Worm (Caenorhabditis elegans) whole organism, L3 larva: ENCODE measurements around the gene ndx-6.

Source experiments
- R02D3.7 ChIP-seq: fragments of 150-350 bp; optimal IDR thresholded peaks from 2 replicates; lab custom pipeline; 2014; ENCODE audit warnings: missing biosample characterization, missing genetic modification characterization
- ZK546.5 ChIP-seq: sonication (generic microtip); optimal IDR thresholded peaks from 2 replicates; lab custom pipeline; 2017; ENCODE audit warnings: missing biosample characterization, missing genetic modification characterization
- aly-2 ChIP-seq: fragments of 150-350 bp; optimal IDR thresholded peaks from 2 replicates; lab custom pipeline; 2014; ENCODE audit warnings: missing biosample characterization, missing genetic modification characterization
- ceh-16 ChIP-seq: sonication (generic microtip); optimal IDR thresholded peaks from 2 replicates; lab custom pipeline; 2017; ENCODE audit warnings: missing biosample characterization, missing genetic modification characterization
- ceh-28 ChIP-seq: fragments of 150-350 bp; optimal IDR thresholded peaks from 2 replicates; lab custom pipeline; 2014; ENCODE audit warnings: missing biosample characterization, missing genetic modification reagents, missing genetic modification characterization
- ceh-9 ChIP-seq: sonication (generic microtip); optimal IDR thresholded peaks from 2 replicates; lab custom pipeline; 2018; ENCODE audit warnings: missing biosample characterization, missing genetic modification characterization
- egl-27 ChIP-seq: sonication (generic microtip); optimal IDR thresholded peaks from 4 replicates; lab custom pipeline; 2017; ENCODE audit warnings: missing biosample characterization, missing genetic modification reagents, missing genetic modification characterization
- egl-5 ChIP-seq: fragments of 150-350 bp; optimal IDR thresholded peaks from 2 replicates; lab custom pipeline; 2017; ENCODE audit warnings: missing biosample characterization, missing genetic modification reagents, missing genetic modification characterization, inconsistent platforms
- elt-1 ChIP-seq: fragments of 150-350 bp; optimal IDR thresholded peaks from 2 replicates; lab custom pipeline; 2014; ENCODE audit warnings: missing biosample characterization, missing genetic modification characterization
- elt-2 ChIP-seq: sonication (generic microtip); optimal IDR thresholded peaks from 2 replicates; lab custom pipeline; 2016; ENCODE audit warnings: missing genetic modification reagents, mild to moderate bottlenecking, missing genetic modification characterization, missing compliant biosample characterization
- elt-3 ChIP-seq, 3 experiments: fragments of 150-350 bp in 1 of 3; sonication (generic microtip) in 2 of 3; optimal IDR thresholded peaks; 2 replicates in 2 of 3; 4 replicates in 1 of 3; lab custom pipeline; 2014 to 2017; ENCODE audit warnings: missing biosample characterization in 3 of 3, missing genetic modification characterization in 3 of 3
- eor-1 ChIP-seq, 2 experiments: fragments of 150-350 bp; optimal IDR thresholded peaks; 2 replicates each; lab custom pipeline; 2014 to 2018; ENCODE audit warnings: missing biosample characterization in 2 of 2, missing genetic modification characterization in 2 of 2
- fkh-10 ChIP-seq: sonication (generic microtip); optimal IDR thresholded peaks from 2 replicates; lab custom pipeline; 2017; ENCODE audit warnings: missing biosample characterization, missing genetic modification reagents, missing genetic modification characterization
- fos-1 ChIP-seq: fragments of 150-350 bp; optimal IDR thresholded peaks from 2 replicates; lab custom pipeline; 2014; ENCODE audit warnings: missing biosample characterization, missing genetic modification characterization
- hmg-11 ChIP-seq: sonication (generic microtip); optimal IDR thresholded peaks from 2 replicates; lab custom pipeline; 2016; ENCODE audit warnings: missing genetic modification characterization, missing compliant biosample characterization
- jun-1 ChIP-seq: fragments of 150-350 bp; optimal IDR thresholded peaks from 2 replicates; lab custom pipeline; 2014; ENCODE audit warnings: missing biosample characterization, missing genetic modification reagents, missing genetic modification characterization
- lin-15B ChIP-seq: fragments of 150-350 bp; optimal IDR thresholded peaks from 2 replicates; lab custom pipeline; 2014; ENCODE audit warnings: missing biosample characterization, missing genetic modification characterization
- lin-39 ChIP-seq: fragments of 150-350 bp; optimal IDR thresholded peaks from 2 replicates; lab custom pipeline; 2018; ENCODE audit warnings: missing biosample characterization, missing genetic modification reagents, missing genetic modification characterization
- lsy-12 ChIP-seq: sonication (generic microtip); optimal IDR thresholded peaks from 2 replicates; lab custom pipeline; 2016; ENCODE audit warnings: mild to moderate bottlenecking, missing genetic modification characterization, missing compliant biosample characterization
- mdl-1 ChIP-seq: fragments of 150-350 bp; optimal IDR thresholded peaks from 2 replicates; lab custom pipeline; 2014; ENCODE audit warnings: missing biosample characterization, missing genetic modification characterization
- nfya-1 ChIP-seq: sonication (generic microtip); optimal IDR thresholded peaks from 2 replicates; lab custom pipeline; 2017; ENCODE audit warnings: missing genetic modification characterization, mild to moderate bottlenecking, missing compliant biosample characterization, antibody characterized with exemption, moderate library complexity; ENCODE audit not compliant: insufficient read depth
- nhr-11 ChIP-seq: fragments of 150-350 bp; optimal IDR thresholded peaks from 2 replicates; lab custom pipeline; 2014; ENCODE audit warnings: missing biosample characterization, missing genetic modification characterization
- nhr-12 ChIP-seq: fragments of 150-350 bp; optimal IDR thresholded peaks from 2 replicates; lab custom pipeline; 2014; ENCODE audit warnings: missing biosample characterization, missing genetic modification characterization
- nhr-23 ChIP-seq: fragments of 150-350 bp; optimal IDR thresholded peaks from 2 replicates; lab custom pipeline; 2014; ENCODE audit warnings: missing biosample characterization, missing genetic modification reagents, missing genetic modification characterization
- nhr-28 ChIP-seq: fragments of 150-350 bp; optimal IDR thresholded peaks from 2 replicates; lab custom pipeline; 2014; ENCODE audit warnings: missing biosample characterization, missing genetic modification characterization
- nhr-43 ChIP-seq: sonication (generic microtip); optimal IDR thresholded peaks from 2 replicates; lab custom pipeline; 2016; ENCODE audit warnings: mild to moderate bottlenecking, missing genetic modification characterization, missing compliant biosample characterization; ENCODE audit not compliant: poor library complexity, severe bottlenecking
- nhr-67 ChIP-seq: fragments of 150-350 bp; optimal IDR thresholded peaks from 2 replicates; lab custom pipeline; 2014; ENCODE audit warnings: missing biosample characterization, missing genetic modification characterization
- nhr-76 ChIP-seq: fragments of 150-350 bp; sonication (generic microtip); optimal IDR thresholded peaks from 5 replicates; lab custom pipeline; 2014; ENCODE audit warnings: missing biosample characterization, missing genetic modification characterization
- nhr-77 ChIP-seq: fragments of 150-350 bp; optimal IDR thresholded peaks from 2 replicates; lab custom pipeline; 2014; ENCODE audit warnings: missing biosample characterization, missing genetic modification characterization
- pha-4 ChIP-seq: fragments of 150-350 bp; optimal IDR thresholded peaks from 2 replicates; lab custom pipeline; 2014; ENCODE audit warnings: missing biosample characterization, missing genetic modification reagents, missing genetic modification characterization
- sea-2 ChIP-seq: fragments of 150-350 bp; sonication (generic microtip); optimal IDR thresholded peaks from 4 replicates; lab custom pipeline; 2014; ENCODE audit warnings: missing biosample characterization, missing genetic modification reagents, missing genetic modification characterization
- skn-1 ChIP-seq: fragments of 150-350 bp; optimal IDR thresholded peaks from 2 replicates; lab custom pipeline; 2014; ENCODE audit warnings: missing biosample characterization, missing genetic modification characterization
- snpc-4 ChIP-seq: fragments of 150-350 bp; optimal IDR thresholded peaks from 2 replicates; lab custom pipeline; 2014; ENCODE audit warnings: missing biosample characterization, missing genetic modification characterization
- unc-39 ChIP-seq: sonication (generic microtip); optimal IDR thresholded peaks from 4 replicates; lab custom pipeline; 2017; ENCODE audit warnings: missing biosample characterization, missing genetic modification characterization
- unc-62 ChIP-seq: fragments of 150-350 bp; sonication (generic microtip); optimal IDR thresholded peaks from 4 replicates; lab custom pipeline; 2014; ENCODE audit warnings: missing biosample characterization, missing genetic modification reagents, missing genetic modification characterization
- zag-1 ChIP-seq: fragments of 150-350 bp; optimal IDR thresholded peaks from 2 replicates; lab custom pipeline; 2014; ENCODE audit warnings: missing biosample characterization, missing genetic modification characterization
- ztf-11 ChIP-seq: fragments of 150-350 bp; optimal IDR thresholded peaks from 2 replicates; lab custom pipeline; 2014; ENCODE audit warnings: missing biosample characterization, missing genetic modification characterization
- ztf-4 ChIP-seq: fragments of 150-350 bp; optimal IDR thresholded peaks from 2 replicates; lab custom pipeline; 2014; ENCODE audit warnings: missing biosample characterization, missing genetic modification characterization

Gene ndx-6

DNA sequence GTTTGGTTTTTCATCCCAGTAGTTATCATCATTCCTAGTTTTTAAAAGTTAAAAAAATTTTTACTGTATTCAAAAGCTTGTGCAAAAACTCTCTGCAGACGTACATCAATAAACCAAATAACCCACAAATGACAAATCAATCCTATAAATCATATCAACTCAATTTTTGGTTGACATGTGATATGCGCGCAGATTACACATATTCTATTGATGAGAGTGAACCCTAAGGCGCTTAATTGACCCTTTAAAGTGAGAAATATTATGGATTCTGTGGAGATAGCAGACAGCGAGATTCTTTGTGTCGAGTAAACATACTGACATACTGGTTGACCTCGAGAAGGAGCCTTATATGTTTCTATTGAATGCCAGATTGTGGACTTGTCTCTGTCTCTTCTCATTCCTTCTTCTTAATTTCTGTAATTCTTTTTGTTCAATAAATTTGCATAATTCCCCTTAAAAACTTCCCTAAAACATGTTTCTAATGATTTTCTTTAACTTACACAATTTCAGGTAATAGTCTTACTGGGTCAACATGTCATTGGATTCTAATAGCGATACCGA lies 26.6 kb upstream of the ndx-6 start, which contains the start of gene EEED8.2:
EEED8.2 (plus strand) TSS at position 511 of the 561 bp plus-strand sequence.
- TF ChIP-seq sea-2 (GFP tag; lab: Kevin White, UChicago) (no peak), pha-4 (tag; lab: Kevin White, UChicago) (peak; percentile 26)

DNA sequence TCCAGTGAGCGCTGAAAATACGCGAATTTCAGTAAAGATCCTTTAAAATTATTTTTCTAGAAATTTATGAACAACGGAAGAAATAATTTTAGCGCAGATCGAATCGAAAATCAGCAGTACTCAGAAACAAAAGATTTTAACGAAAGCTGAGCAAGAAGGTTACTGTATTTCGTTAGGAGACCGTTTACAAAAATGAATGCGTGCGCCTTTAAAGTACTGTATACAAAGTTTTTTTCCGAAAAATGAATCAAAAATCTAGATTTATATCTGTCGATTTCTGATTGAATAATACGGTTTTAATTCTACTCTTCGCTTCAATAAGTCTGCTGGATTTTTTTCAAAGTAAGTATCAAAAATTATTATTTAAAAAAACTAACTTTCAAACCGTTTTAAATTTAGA lies 24.4 kb upstream of the ndx-6 start, which contains the start of the genes EEED8.14 and EEED8.3:
EEED8.14 (minus strand) TSS at position 13 of the 400 bp plus-strand sequence.
EEED8.3 (plus strand) TSS at position 237 of the 400 bp plus-strand sequence.
- TF ChIP-seq eor-1 (tag; optimal IDR thresholded peaks at IDR 0.05; lab: Kevin White, UChicago) (no peak), ceh-16 (tag; lab: Kevin White, UChicago) (no peak), ztf-4 (tag; lab: Kevin White, UChicago) (no peak), fos-1 (no peak), mdl-1 (no peak), lsy-12 (tag; lab: Kevin White, UChicago) (no peak), sea-2 (GFP tag; lab: Kevin White, UChicago) (no peak), nhr-43 (no peak), R02D3.7 (tag; lab: Kevin White, UChicago) (no peak), ZK546.5 (no peak), jun-1 (tag; lab: Kevin White, UChicago) (no peak), skn-1 (tag; lab: Kevin White, UChicago) (no peak), nhr-23 (tag; lab: Kevin White, UChicago) (no peak), nhr-76 (tag; lab: Kevin White, UChicago) (no peak), pha-4 (tag; lab: Kevin White, UChicago) (no peak), aly-2 (tag; lab: Kevin White, UChicago) (no peak), zag-1 (tag; lab: Kevin White, UChicago) (no peak), nfya-1 (tag; lab: Kevin White, UChicago) (no peak)
- TF ChIP-seq, all 47 proteins: peak for 0

DNA sequence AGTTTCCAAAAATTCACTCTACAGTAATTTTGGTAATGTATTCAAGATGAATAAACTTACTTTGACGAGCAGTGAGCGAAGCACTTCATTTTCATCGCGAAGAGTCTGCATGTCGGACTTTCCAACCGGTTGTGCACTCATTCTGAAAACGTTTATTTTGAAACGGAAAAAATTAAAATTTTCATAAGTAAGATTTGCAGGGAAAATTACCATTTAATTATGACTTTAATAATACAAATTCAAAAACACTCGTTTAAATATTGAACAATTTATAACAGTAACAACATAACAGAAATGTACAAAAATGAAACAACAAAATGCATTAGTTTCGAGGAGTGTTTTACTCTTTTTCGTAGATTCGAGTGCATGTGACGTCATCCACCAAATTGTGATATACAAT lies 22.8 kb upstream of the ndx-6 start, which contains the start of the genes EEED8.13 and EEED8.18:
EEED8.13 (minus strand) TSS at position 101 of the 400 bp plus-strand sequence.
EEED8.18 (minus strand) TSS at position 144 of the 400 bp plus-strand sequence.
- TF ChIP-seq unc-39 (tag; lab: Kevin White, UChicago) (no peak), egl-5 (tag; lab: Kevin White, UChicago) (no peak), elt-2 (no peak), hmg-11 (no peak), snpc-4 (tag; lab: Kevin White, UChicago) (no peak), ceh-9 (no peak), nhr-77 (tag; lab: Kevin White, UChicago) (no peak), elt-1 (tag; lab: Kevin White, UChicago) (no peak), nhr-23 (tag; lab: Kevin White, UChicago) (no peak), nhr-28 (tag; lab: Kevin White, UChicago) (no peak), ztf-11 (no peak), fos-1 (no peak), lin-15B (tag; lab: Kevin White, UChicago) (no peak), unc-62 (no peak), zag-1 (tag; lab: Kevin White, UChicago) (no peak), egl-27 (tag; lab: Kevin White, UChicago) (no peak), ceh-28 (tag; lab: Kevin White, UChicago) (no peak), pha-4 (tag; lab: Kevin White, UChicago) (no peak)

DNA sequence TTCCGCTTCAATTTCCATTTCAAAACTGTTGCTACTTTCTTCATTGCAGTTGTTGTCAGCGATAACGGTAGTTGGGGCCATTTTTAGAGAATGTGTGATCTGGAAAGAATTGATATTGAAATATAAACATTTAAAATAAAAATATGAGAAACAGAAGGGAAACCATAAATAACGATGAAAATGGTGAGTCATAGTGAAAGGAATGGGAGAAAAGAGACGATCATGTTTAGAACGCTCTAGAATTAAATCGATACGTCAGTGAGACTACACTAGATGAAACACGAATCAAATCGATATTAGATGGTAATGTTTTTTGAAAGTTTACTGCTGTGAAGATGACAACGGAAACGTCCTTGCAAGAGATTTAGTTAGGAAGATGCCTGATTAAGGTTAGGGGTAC lies 19.2 kb upstream of the ndx-6 start, which contains the start of the genes EEED8.12 and EEED8.4:
EEED8.12 (minus strand) TSS at position 101 of the 400 bp plus-strand sequence.
EEED8.4 (plus strand) TSS at position 396 of the 400 bp plus-strand sequence.
- TF ChIP-seq nhr-77 (tag; lab: Kevin White, UChicago) (no peak), elt-3 (tag; optimal IDR thresholded peaks at IDR 0.05; lab: Kevin White, UChicago) (no peak)
- TF ChIP-seq, all 47 proteins: peak for 0

DNA sequence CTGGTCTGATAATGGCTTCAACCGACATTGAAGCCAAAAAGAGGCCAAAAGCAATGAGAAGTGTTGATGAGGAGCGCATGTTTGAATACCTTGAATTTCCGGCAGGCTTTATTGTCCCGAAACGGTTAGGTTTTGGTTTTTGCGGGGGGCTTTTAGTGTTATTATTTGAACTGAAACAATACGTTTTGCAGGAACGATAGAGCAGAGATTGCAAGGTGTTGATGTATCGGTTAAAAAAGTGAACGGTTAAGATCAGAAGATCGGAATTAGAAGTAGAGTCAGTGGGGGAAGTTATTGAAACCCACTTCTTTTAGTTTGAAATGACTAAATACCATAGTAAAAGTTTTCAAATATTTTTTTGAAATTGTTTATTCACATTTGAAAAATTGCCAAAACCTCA lies 17.9 kb upstream of the ndx-6 start, which contains the start of gene clec-141:
clec-141 (minus strand) TSS at position 101 of the 400 bp plus-strand sequence.
- TF ChIP-seq lin-39 (tag; lab: Kevin White, UChicago) (no peak), nhr-11 (tag; lab: Kevin White, UChicago) (no peak), nhr-67 (no peak), fos-1 (no peak), zag-1 (tag; lab: Kevin White, UChicago) (no peak), R02D3.7 (tag; lab: Kevin White, UChicago) (no peak), ztf-4 (tag; lab: Kevin White, UChicago) (no peak), egl-5 (tag; lab: Kevin White, UChicago) (no peak), pha-4 (tag; lab: Kevin White, UChicago) (no peak), lin-15B (tag; lab: Kevin White, UChicago) (no peak), elt-1 (tag; lab: Kevin White, UChicago) (no peak), fkh-10 (no peak), nhr-12 (no peak)
